Worm (Caenorhabditis elegans): ENCODE measurements around the gene cdr-1.
A peak's percentile ranks its signal among the peaks of the same experiment; 100 is the strongest.

Gene cdr-1

DNA sequence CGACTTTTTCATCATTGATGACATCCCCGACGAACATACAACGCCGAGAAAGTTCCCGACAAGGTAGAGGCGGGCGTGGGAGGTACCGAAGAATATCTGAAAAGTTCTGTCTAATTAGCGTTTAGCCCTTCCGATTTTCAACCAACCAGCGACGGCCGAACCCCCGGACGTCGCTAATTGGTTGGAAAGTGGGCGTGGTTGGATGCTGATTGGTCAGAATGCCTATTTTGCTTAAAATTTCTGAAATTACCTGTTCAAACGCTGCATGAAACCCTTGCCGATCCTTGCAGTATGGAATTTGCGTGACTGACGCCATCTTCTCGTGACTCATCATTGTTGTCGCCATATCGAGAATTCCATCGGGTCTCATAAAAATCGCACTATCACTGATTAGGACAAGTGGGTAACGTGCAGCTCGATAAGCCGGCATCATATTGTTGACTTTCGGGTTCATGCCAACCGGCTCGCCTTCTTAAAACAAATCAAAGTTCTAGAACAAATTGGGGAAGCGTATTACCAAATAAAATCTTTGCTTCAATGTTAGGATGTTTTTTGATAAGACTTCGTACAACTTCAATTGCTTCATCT, 33.3 kb upstream of the cdr-1 start:
- TF ChIP-seq fos-1 (tag; optimal IDR thresholded peaks at IDR 0.05) (peak; percentile 33), elt-2 (tag; optimal IDR thresholded peaks at IDR 0.05) (peak; percentile 93), mml-1 (tag; optimal IDR thresholded peaks at IDR 0.05) (no peak), jun-1 (tag; optimal IDR thresholded peaks at IDR 0.05) (peak; percentile 70), pha-4 (tag; optimal IDR thresholded peaks at IDR 0.05) (peak; percentile 16), hmg-11 (tag; optimal IDR thresholded peaks at IDR 0.05) (no peak), daf-12 (tag; optimal IDR thresholded peaks at IDR 0.05) (no peak), pqm-1 (tag; optimal IDR thresholded peaks at IDR 0.05) (peak; percentile 89), nhr-12 (tag; optimal IDR thresholded peaks at IDR 0.05) (no peak), aly-2 (tag; optimal IDR thresholded peaks at IDR 0.05) (no peak), tbx-2 (tag; optimal IDR thresholded peaks at IDR 0.05) (no peak), sea-2 (GFP tag; optimal IDR thresholded peaks at IDR 0.05) (no peak), nfya-1 (tag; optimal IDR thresholded peaks at IDR 0.05; ENCODE audit: insufficient read depth) (peak; percentile 76)

DNA sequence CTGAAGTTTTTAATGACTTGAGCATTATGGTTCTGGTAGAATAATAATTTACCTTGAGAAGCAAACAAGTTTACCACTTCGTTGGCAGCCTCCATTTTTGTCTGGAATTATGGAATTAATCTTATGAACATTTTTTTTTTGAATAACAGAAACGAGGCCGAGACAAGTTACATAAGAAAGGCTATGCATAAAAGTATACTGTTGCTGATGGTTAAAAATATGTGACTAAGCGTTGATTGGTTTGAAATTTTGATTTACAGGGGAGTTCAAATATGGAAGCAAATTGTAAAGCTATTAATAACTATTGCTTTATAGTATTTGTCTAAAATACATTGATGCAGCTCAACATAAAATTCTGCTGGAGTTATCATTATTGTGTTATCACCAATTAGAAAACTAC, 32.4 kb upstream of the cdr-1 start, which contains the start of gene cgt-1:
Gene cgt-1, minus strand, starts transcription at position 101 of the 400 bp plus-strand sequence.
- TF ChIP-seq egl-27 (tag; optimal IDR thresholded peaks at IDR 0.05) (no peak), nhr-12 (tag; optimal IDR thresholded peaks at IDR 0.05) (no peak), R02D3.7 (tag; optimal IDR thresholded peaks at IDR 0.05) (no peak), ceh-9 (tag; optimal IDR thresholded peaks at IDR 0.05) (no peak), hmg-11 (tag; optimal IDR thresholded peaks at IDR 0.05) (no peak), nhr-67 (tag; optimal IDR thresholded peaks at IDR 0.05) (no peak), ZK546.5 (tag; optimal IDR thresholded peaks at IDR 0.05) (no peak), unc-62 (GFP tag; optimal IDR thresholded peaks at IDR 0.05) (no peak), pha-4 (tag; optimal IDR thresholded peaks at IDR 0.05) (no peak)

DNA sequence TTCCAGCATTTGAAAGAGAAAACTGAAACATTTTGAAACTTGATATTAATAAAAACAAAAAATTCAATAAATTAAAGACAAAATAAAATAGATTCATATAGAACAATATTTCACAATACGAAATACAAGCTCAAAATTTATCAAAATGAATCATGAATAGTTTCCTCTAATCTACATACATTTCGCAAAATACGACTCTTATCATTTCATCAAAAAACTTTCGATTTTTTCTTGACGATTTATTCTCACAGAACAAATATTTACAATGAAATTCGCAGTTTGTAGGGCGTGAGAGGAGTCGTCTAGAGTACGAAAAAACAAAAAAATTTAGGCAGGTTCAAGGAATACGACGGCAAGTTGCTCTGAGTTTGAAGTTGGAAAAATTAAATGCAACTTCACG, 31.0 kb upstream of the cdr-1 start:
- TF ChIP-seq ZK546.5 (tag; optimal IDR thresholded peaks at IDR 0.05), result no peak
- TF ChIP-seq pqm-1 (tag; optimal IDR thresholded peaks at IDR 0.05), result peak; percentile 57
- peak; percentile 72 for TF ChIP-seq elt-2 (tag; optimal IDR thresholded peaks at IDR 0.05)
- TF ChIP-seq fos-1 (tag; optimal IDR thresholded peaks at IDR 0.05), result no peak
- no peak for TF ChIP-seq fkh-2 (tag; optimal IDR thresholded peaks at IDR 0.05)
- TF ChIP-seq aly-2 (tag; optimal IDR thresholded peaks at IDR 0.05), result no peak
- TF ChIP-seq hmg-11 (tag; optimal IDR thresholded peaks at IDR 0.05), result no peak
- TF ChIP-seq R02D3.7 (tag; optimal IDR thresholded peaks at IDR 0.05), result no peak
- TF ChIP-seq pha-4 (tag; optimal IDR thresholded peaks at IDR 0.05), result peak; percentile 51
- no peak for TF ChIP-seq zag-1 (tag; optimal IDR thresholded peaks at IDR 0.05)
- no peak for TF ChIP-seq egl-5 (tag; optimal IDR thresholded peaks at IDR 0.05)
- no peak for TF ChIP-seq ceh-9 (tag; optimal IDR thresholded peaks at IDR 0.05)
- no peak for TF ChIP-seq nhr-28 (tag; optimal IDR thresholded peaks at IDR 0.05)

DNA sequence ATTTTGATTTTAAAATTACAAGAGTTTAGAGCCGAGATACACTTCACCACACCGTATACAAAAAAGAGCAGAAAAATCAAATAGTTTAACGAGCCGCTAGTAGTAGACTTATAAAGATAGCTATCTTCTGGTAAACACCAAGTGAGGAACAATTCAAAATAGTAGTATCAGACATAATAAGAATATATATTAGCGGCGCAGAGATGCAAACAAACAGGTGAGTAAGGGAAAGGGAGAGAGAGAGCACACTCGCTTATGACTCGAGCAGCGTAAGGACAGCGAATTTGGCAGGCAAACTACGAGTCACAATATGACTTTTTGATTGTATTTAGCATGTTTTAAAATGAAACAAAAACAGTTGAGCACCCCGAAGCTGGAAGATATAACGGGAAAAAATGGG, 29.8 kb upstream of the cdr-1 start:
- TF ChIP-seq ZK546.5 (tag; optimal IDR thresholded peaks at IDR 0.05) (no peak), mml-1 (tag; optimal IDR thresholded peaks at IDR 0.05) (no peak), pqm-1 (tag; optimal IDR thresholded peaks at IDR 0.05) (peak; percentile 73), ceh-28 (tag; optimal IDR thresholded peaks at IDR 0.05) (no peak), pha-4 (tag; optimal IDR thresholded peaks at IDR 0.05) (peak; percentile 77), fkh-10 (GFP tag; optimal IDR thresholded peaks at IDR 0.05) (no peak), elt-2 (tag; optimal IDR thresholded peaks at IDR 0.05) (peak; percentile 68)

DNA sequence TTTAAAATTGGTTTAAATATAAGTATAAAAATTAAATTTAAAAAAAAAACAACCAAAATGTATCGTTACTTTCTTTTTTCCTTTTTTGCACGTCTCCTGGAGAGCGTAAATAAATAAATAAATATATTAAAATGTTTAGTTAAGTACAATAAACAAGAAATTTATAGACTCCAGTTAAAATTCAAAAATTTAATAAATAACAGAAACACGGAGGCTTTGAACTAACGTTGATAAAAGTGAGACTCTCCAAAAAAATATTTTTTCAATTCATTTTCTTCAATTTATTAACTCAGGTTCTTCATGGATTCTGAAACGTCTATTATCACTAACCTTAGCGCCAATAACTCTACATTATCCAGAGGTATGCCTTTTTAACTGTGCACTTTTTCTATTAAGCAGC, 29.3 kb upstream of the cdr-1 start, which contains the start of gene T06C12.12:
Gene T06C12.12, plus strand, starts transcription at position 301 of the 400 bp plus-strand sequence.
- TF ChIP-seq ceh-16 (tag; optimal IDR thresholded peaks at IDR 0.05), result no peak
- TF ChIP-seq pha-4 (tag; optimal IDR thresholded peaks at IDR 0.05), result no peak
- TF ChIP-seq hmg-11 (tag; optimal IDR thresholded peaks at IDR 0.05), result no peak
- TF ChIP-seq daf-12 (tag; optimal IDR thresholded peaks at IDR 0.05), result no peak
- no peak for TF ChIP-seq ZK546.5 (tag; optimal IDR thresholded peaks at IDR 0.05)
- no peak for TF ChIP-seq lin-39 (tag; optimal IDR thresholded peaks at IDR 0.05)
- no peak for TF ChIP-seq unc-39 (tag; optimal IDR thresholded peaks at IDR 0.05)
- TF ChIP-seq elt-1 (tag; optimal IDR thresholded peaks at IDR 0.05), result no peak
- no peak for TF ChIP-seq mdl-1 (tag; optimal IDR thresholded peaks at IDR 0.05)
- TF ChIP-seq nhr-12 (tag; optimal IDR thresholded peaks at IDR 0.05), result no peak
- no peak for TF ChIP-seq zag-1 (tag; optimal IDR thresholded peaks at IDR 0.05)
- TF ChIP-seq egl-27 (tag; optimal IDR thresholded peaks at IDR 0.05), result no peak
- no peak for TF ChIP-seq elt-2 (tag; optimal IDR thresholded peaks at IDR 0.05)
- TF ChIP-seq eor-1 (tag; optimal IDR thresholded peaks at IDR 0.05), result no peak
- TF ChIP-seq nfya-1 (tag; optimal IDR thresholded peaks at IDR 0.05; ENCODE audit: insufficient read depth), result no peak
- no peak for TF ChIP-seq ceh-9 (tag; optimal IDR thresholded peaks at IDR 0.05)
- no peak for TF ChIP-seq ztf-11 (tag; optimal IDR thresholded peaks at IDR 0.05)
